Fruit fly (Drosophila melanogaster) whole organism: ENCODE measurements around the gene Blm.

Source experiments
- CG8478 ChIP-seq: fragments of >200 bp; optimal IDR thresholded peaks from 2 replicates; lab custom pipeline; 2018; ENCODE audit warnings: inconsistent platforms
- EcR ChIP-seq, 2 experiments: fragments of >200 bp; optimal IDR thresholded peaks; 2 replicates each; lab custom pipeline; 2017; ENCODE audit warnings: missing biosample characterization in 2 of 2, missing genetic modification characterization in 2 of 2, missing genetic modification reagents in 2 of 2
- pan ChIP-seq: fragments of >200 bp; optimal IDR thresholded peaks from 2 replicates; lab custom pipeline; 2017
- psq ChIP-seq: fragments of >200 bp; optimal IDR thresholded peaks from 2 replicates; lab custom pipeline; 2017
- usp ChIP-seq: fragments of >200 bp; optimal IDR thresholded peaks from 2 replicates; lab custom pipeline; 2017; ENCODE audit warnings: missing biosample characterization, missing genetic modification characterization, mixed read lengths

dm6 chr3R:11711376-11711775 is 30.2 kb downstream of the Blm start, which contains the start of gene CG14720:
- TF ChIP-seq usp (no peak), CG8478 (lab: Kevin White, UChicago) (no peak), EcR (GFP tag; optimal IDR thresholded peaks at IDR 0.05; lab: Kevin White, UChicago) (no peak), pan (lab: Kevin White, UChicago) (no peak), psq (lab: Kevin White, UChicago) (no peak)
